Fruit fly (Drosophila melanogaster) whole organism, embryonic: ENCODE measurements around the gene CG4733.

Source experiments
- BtbVII ChIP-seq: fragments of 200-800 bp; sonication (Bioruptor generic); optimal IDR thresholded peaks from 3 replicates; lab custom pipeline; 2017; ENCODE audit warnings: missing biosample characterization, mild to moderate bottlenecking, missing genetic modification characterization
- CG10209 ChIP-seq: fragments of 200-800 bp; sonication (Bioruptor generic); optimal IDR thresholded peaks from 3 replicates; lab custom pipeline; 2017; ENCODE audit warnings: missing biosample characterization, mild to moderate bottlenecking, missing genetic modification characterization, missing genetic modification reagents
- CG10274 ChIP-seq: fragments of 200-800 bp; sonication (Bioruptor generic); optimal IDR thresholded peaks from 3 replicates; lab custom pipeline; 2017; ENCODE audit warnings: missing biosample characterization, mild to moderate bottlenecking, missing genetic modification characterization
- CG11695 ChIP-seq: fragments of 200-800 bp; sonication (Bioruptor generic); IDR thresholded peaks from 3 replicates; pipeline ENCODE4 v1.3.6; 2022; ENCODE audit warnings: missing biosample characterization, missing genetic modification characterization
- CG11696 ChIP-seq: fragments of 200-800 bp; sonication (Bioruptor generic); IDR thresholded peaks from 2 replicates; pipeline ENCODE4 v1.3.6; 2022; ENCODE audit warnings: missing biosample characterization, missing genetic modification characterization
- CG14860 ChIP-seq: fragments of 200-800 bp; sonication (Bioruptor generic); IDR thresholded peaks from 3 replicates; pipeline ENCODE4 v1.3.6; 2022; ENCODE audit warnings: missing biosample characterization, missing genetic modification characterization; ENCODE audit not compliant: partially characterized antibody
- CG1603 ChIP-seq: fragments of 200-800 bp; sonication (Bioruptor generic); optimal IDR thresholded peaks from 2 replicates; lab custom pipeline; 2019; ENCODE audit warnings: missing biosample characterization, mild to moderate bottlenecking, missing genetic modification characterization, moderate library complexity
- CG16813 ChIP-seq: fragments of 200-800 bp; sonication (Bioruptor generic); IDR thresholded peaks from 3 replicates; pipeline ENCODE4 v1.3.6; 2022; ENCODE audit warnings: missing biosample characterization, missing genetic modification characterization; ENCODE audit not compliant: partially characterized antibody
- CG17802 ChIP-seq: fragments of 200-800 bp; sonication (Bioruptor generic); optimal IDR thresholded peaks from 2 replicates; lab custom pipeline; 2018; ENCODE audit warnings: missing biosample characterization, mild to moderate bottlenecking, missing genetic modification characterization, moderate library complexity
- CG34376 ChIP-seq: fragments of 200-800 bp; sonication (Bioruptor generic); optimal IDR thresholded peaks from 2 replicates; lab custom pipeline; 2018; ENCODE audit warnings: missing biosample characterization, mild to moderate bottlenecking, missing genetic modification characterization
- CG6175 ChIP-seq: fragments of 200-800 bp; sonication (Bioruptor generic); IDR thresholded peaks from 3 replicates; pipeline ENCODE4 v1.3.6; 2022; ENCODE audit warnings: missing biosample characterization, missing genetic modification characterization
- CG7786 ChIP-seq: fragments of 200-800 bp; sonication (Bioruptor generic); optimal IDR thresholded peaks from 2 replicates; lab custom pipeline; 2016; ENCODE audit warnings: missing biosample characterization, missing genetic modification characterization
- CG7928 ChIP-seq: fragments of 200-800 bp; sonication (Bioruptor generic); optimal IDR thresholded peaks from 2 replicates; lab custom pipeline; 2017; ENCODE audit warnings: missing biosample characterization, mild to moderate bottlenecking, missing genetic modification characterization
- CG8290 ChIP-seq, 3 experiments: fragments of 200-800 bp; sonication (Bioruptor generic); optimal IDR thresholded peaks; 2 replicates each; lab custom pipeline; 2016 to 2019; ENCODE audit warnings: missing biosample characterization in 3 of 3, missing genetic modification characterization in 3 of 3, mild to moderate bottlenecking in 2 of 3, moderate library complexity in 1 of 3
- CG9437 ChIP-seq: fragments of 200-800 bp; sonication (Bioruptor generic); optimal IDR thresholded peaks from 2 replicates; lab custom pipeline; 2018; ENCODE audit warnings: missing biosample characterization, mild to moderate bottlenecking, missing genetic modification characterization
- CG9727 ChIP-seq: fragments of 200-800 bp; sonication (Bioruptor generic); optimal IDR thresholded peaks from 3 replicates; lab custom pipeline; 2017; ENCODE audit warnings: missing biosample characterization, mild to moderate bottlenecking, missing genetic modification characterization
- Camta ChIP-seq: fragments of 200-800 bp; sonication (Bioruptor generic); optimal IDR thresholded peaks from 2 replicates; lab custom pipeline; 2016; ENCODE audit warnings: missing biosample characterization, missing genetic modification characterization
- Dp ChIP-seq: fragments of 200-800 bp; sonication (Bioruptor generic); optimal IDR thresholded peaks from 2 replicates; lab custom pipeline; 2018; ENCODE audit warnings: missing biosample characterization, mild to moderate bottlenecking, missing genetic modification characterization, moderate library complexity
- Ets65A ChIP-seq: fragments of 200-800 bp; sonication (Bioruptor generic); peaks from one replicate; lab custom pipeline; 2016; ENCODE audit warnings: missing biosample characterization, missing genetic modification characterization
- H2.0 ChIP-seq: fragments of 200-800 bp; sonication (Bioruptor generic); IDR thresholded peaks from 2 replicates; pipeline ENCODE4 v1.3.6; 2022; ENCODE audit warnings: missing biosample characterization, missing genetic modification characterization
- Hr78 ChIP-seq, 2 experiments: fragments of 200-800 bp in 1 of 2; fragments of >200 bp in 1 of 2; sonication (Bioruptor generic) in 1 of 2; optimal IDR thresholded peaks; 2 replicates each; lab custom pipeline; 2017 to 2019; ENCODE audit warnings: missing biosample characterization in 2 of 2, missing genetic modification characterization in 2 of 2, mild to moderate bottlenecking in 1 of 2, moderate library complexity in 1 of 2
- Jarid2 ChIP-seq: fragments of 200-800 bp; sonication (Bioruptor generic); optimal IDR thresholded peaks from 3 replicates; lab custom pipeline; 2017; ENCODE audit warnings: mild to moderate bottlenecking, missing biosample characterization, missing genetic modification reagents, missing genetic modification characterization
- Mad ChIP-seq: fragments of 200-800 bp; sonication (Bioruptor generic); optimal IDR thresholded peaks from 2 replicates; lab custom pipeline; 2016; ENCODE audit warnings: missing biosample characterization, missing genetic modification characterization
- Mrtf ChIP-seq: fragments of 200-800 bp; sonication (Bioruptor generic); IDR thresholded peaks from 3 replicates; pipeline ENCODE4 v1.3.6; 2022; ENCODE audit warnings: missing biosample characterization, missing genetic modification characterization
- PHDP ChIP-seq: fragments of 200-800 bp; sonication (Bioruptor generic); optimal IDR thresholded peaks from 3 replicates; lab custom pipeline; 2018; ENCODE audit warnings: missing biosample characterization, mild to moderate bottlenecking, missing genetic modification characterization, moderate library complexity
- Poxn ChIP-seq: fragments of 200-800 bp; sonication (Bioruptor generic); IDR thresholded peaks from 2 replicates; pipeline ENCODE4 v1.3.6; 2022; ENCODE audit warnings: missing biosample characterization, missing genetic modification characterization
- Ptx1 ChIP-seq: fragments of 200-800 bp; sonication (Bioruptor generic); IDR thresholded peaks from 2 replicates; pipeline ENCODE4 v1.3.6; 2022; ENCODE audit warnings: missing biosample characterization, missing genetic modification characterization
- Ravus ChIP-seq: fragments of 200-800 bp; sonication (Bioruptor generic); IDR thresholded peaks from 2 replicates; pipeline ENCODE4 v1.3.6; 2022; ENCODE audit warnings: missing biosample characterization, missing genetic modification characterization
- cas ChIP-seq: fragments of 200-800 bp; sonication (Bioruptor generic); IDR thresholded peaks from 2 replicates; pipeline ENCODE4 v1.3.6; 2022; ENCODE audit warnings: missing biosample characterization, missing genetic modification characterization
- caup ChIP-seq: fragments of 200-800 bp; sonication (Bioruptor generic); optimal IDR thresholded peaks from 3 replicates; lab custom pipeline; 2017; ENCODE audit warnings: missing biosample characterization, mild to moderate bottlenecking, missing genetic modification characterization, moderate library complexity; ENCODE audit not compliant: severe bottlenecking
- ci ChIP-seq: fragments of 200-800 bp; sonication (Bioruptor generic); IDR thresholded peaks from 3 replicates; pipeline ENCODE4 v1.3.6; 2022; ENCODE audit warnings: missing biosample characterization, missing genetic modification characterization
- fd102C ChIP-seq: fragments of 200-800 bp; sonication (Bioruptor generic); optimal IDR thresholded peaks from 2 replicates; lab custom pipeline; 2018; ENCODE audit warnings: missing biosample characterization, mild to moderate bottlenecking, missing genetic modification characterization, moderate library complexity
- fru ChIP-seq: fragments of >200 bp; optimal IDR thresholded peaks from 2 replicates; lab custom pipeline; 2017
- gem ChIP-seq: fragments of 200-800 bp; sonication (Bioruptor generic); optimal IDR thresholded peaks from 2 replicates; lab custom pipeline; 2019; ENCODE audit warnings: missing biosample characterization, mild to moderate bottlenecking, missing genetic modification characterization, moderate library complexity
- grn ChIP-seq: fragments of 200-800 bp; sonication (Bioruptor generic); optimal IDR thresholded peaks from 3 replicates; lab custom pipeline; 2017; ENCODE audit warnings: missing biosample characterization, missing genetic modification characterization
- her ChIP-seq: fragments of 200-800 bp; sonication (Bioruptor generic); optimal IDR thresholded peaks from 2 replicates; lab custom pipeline; 2016; ENCODE audit warnings: missing biosample characterization, missing genetic modification characterization
- jigr1 ChIP-seq: fragments of 200-800 bp; sonication (Bioruptor generic); IDR thresholded peaks from 3 replicates; pipeline ENCODE4 v1.3.6; 2022; ENCODE audit warnings: missing biosample characterization, missing genetic modification characterization
- lilli ChIP-seq: fragments of 200-800 bp; sonication (Bioruptor generic); optimal IDR thresholded peaks from 3 replicates; lab custom pipeline; 2016; ENCODE audit warnings: missing biosample characterization, missing genetic modification characterization
- luna ChIP-seq: fragments of 200-800 bp; sonication (Bioruptor generic); optimal IDR thresholded peaks from 2 replicates; lab custom pipeline; 2016; ENCODE audit warnings: missing biosample characterization, missing genetic modification characterization
- nau ChIP-seq: fragments of 200-800 bp; sonication (Bioruptor generic); optimal IDR thresholded peaks from 3 replicates; lab custom pipeline; 2017; ENCODE audit warnings: missing biosample characterization, mild to moderate bottlenecking, missing genetic modification characterization, missing genetic modification reagents
- nerfin-2 ChIP-seq: fragments of 200-800 bp; sonication (Bioruptor generic); IDR thresholded peaks from 2 replicates; pipeline ENCODE4 v1.3.6; 2022; ENCODE audit warnings: missing biosample characterization, missing genetic modification characterization; ENCODE audit not compliant: partially characterized antibody
- pum ChIP-seq: fragments of 200-800 bp; sonication (Bioruptor generic); optimal IDR thresholded peaks from 2 replicates; lab custom pipeline; 2016; ENCODE audit warnings: missing biosample characterization, missing genetic modification characterization
- so ChIP-seq: fragments of 200-800 bp; sonication (Bioruptor generic); IDR thresholded peaks from 3 replicates; pipeline ENCODE4 v1.3.6; 2022; ENCODE audit warnings: missing biosample characterization, missing genetic modification characterization
- tgo ChIP-seq: fragments of 200-800 bp; sonication (Bioruptor generic); IDR thresholded peaks from 3 replicates; pipeline ENCODE4 v1.3.6; 2022; ENCODE audit warnings: missing biosample characterization, missing genetic modification characterization
- tna ChIP-seq: fragments of 200-800 bp; sonication (Bioruptor generic); IDR thresholded peaks from 2 replicates; pipeline ENCODE4 v1.3.6; 2022; ENCODE audit warnings: missing biosample characterization, missing genetic modification characterization; ENCODE audit not compliant: partially characterized antibody
- tup ChIP-seq: fragments of 200-800 bp; sonication (Bioruptor generic); optimal IDR thresholded peaks from 2 replicates; lab custom pipeline; 2016; ENCODE audit warnings: missing biosample characterization, mild to moderate bottlenecking, missing genetic modification characterization, moderate library complexity
- usp ChIP-seq: fragments of >200 bp; optimal IDR thresholded peaks from 2 replicates; lab custom pipeline; 2017; ENCODE audit warnings: missing biosample characterization, missing genetic modification characterization
- vvl ChIP-seq: fragments of 200-800 bp; sonication (Bioruptor generic); IDR thresholded peaks from 2 replicates; pipeline ENCODE4 v1.3.6; 2022; ENCODE audit warnings: missing biosample characterization, missing genetic modification characterization
- wor ChIP-seq: fragments of 200-800 bp; sonication (Bioruptor generic); IDR thresholded peaks from 2 replicates; pipeline ENCODE4 v1.3.6; 2022; ENCODE audit warnings: missing biosample characterization, missing genetic modification characterization
- z ChIP-seq: fragments of 200-800 bp; sonication (Bioruptor generic); IDR thresholded peaks from 3 replicates; pipeline ENCODE4 v1.3.6; 2022; ENCODE audit warnings: missing biosample characterization, missing genetic modification characterization
- zen2 ChIP-seq: fragments of 200-800 bp; sonication (Bioruptor generic); IDR thresholded peaks from 3 replicates; pipeline ENCODE4 v1.3.6; 2022; ENCODE audit warnings: missing biosample characterization, missing genetic modification characterization; ENCODE audit not compliant: partially characterized antibody

The CG4733 gene

DNA sequence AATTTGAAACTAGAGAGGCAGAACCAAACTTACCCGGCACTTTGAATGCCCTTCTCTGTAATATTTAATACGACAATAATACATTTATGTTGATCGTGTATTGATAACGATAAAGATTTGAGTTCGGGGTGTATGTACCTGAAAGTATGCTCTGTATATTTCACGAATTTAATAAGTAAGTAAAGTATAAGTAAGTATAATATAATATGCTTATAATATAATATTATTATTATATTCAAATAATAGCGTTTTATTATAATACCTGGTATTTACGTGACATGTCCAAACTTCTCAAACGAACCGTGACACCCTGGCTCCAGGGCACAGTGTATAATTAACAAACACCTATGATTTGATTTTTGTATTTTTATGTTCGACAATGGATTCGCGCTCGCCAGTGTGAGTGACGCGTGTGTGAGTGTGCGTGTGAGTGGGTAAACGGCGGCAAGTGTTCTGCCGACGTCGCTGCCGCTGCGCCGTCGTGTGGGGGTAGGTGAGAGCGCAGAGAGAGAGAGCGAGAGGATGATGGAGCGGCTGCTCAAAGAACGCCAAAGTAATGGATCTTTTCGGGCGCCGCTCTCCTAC, 794 bp upstream of the CG4733 start (continued):
- TF ChIP-seq Jarid2 (GFP tag; lab: Kevin White, UChicago): peak; percentile 58
- no peak for TF ChIP-seq fru (lab: Kevin White, UChicago)
- TF ChIP-seq lilli (GFP tag; lab: Kevin White, UChicago): peak; percentile 23
- peak; percentile 85 for TF ChIP-seq PHDP (tag; lab: Kevin White, UChicago)
- TF ChIP-seq Poxn (GFP tag; lab: Robert Waterston, UW): no peak
- no peak for TF ChIP-seq fd102C (GFP tag; lab: Kevin White, UChicago)
- no peak for TF ChIP-seq her (GFP tag; lab: Kevin White, UChicago)
- peak; percentile 11; the same call in 1 of the 2 replicates for TF ChIP-seq wor
- TF ChIP-seq CG10274 (GFP tag; lab: Kevin White, UChicago): peak; percentile 80
- peak; percentile 62 for TF ChIP-seq CG9437 (GFP tag; lab: Kevin White, UChicago)
- TF ChIP-seq tna (GFP tag; lab: Robert Waterston, UW): no peak
- no peak for TF ChIP-seq jigr1 (GFP tag; lab: Robert Waterston, UW)
- TF ChIP-seq zen2 (GFP tag; lab: Robert Waterston, UW): no peak
- peak; percentile 62 for TF ChIP-seq Ptx1
- TF ChIP-seq cas: no peak
- peak; percentile 13 for TF ChIP-seq pum (GFP tag; lab: Kevin White, UChicago)
- no peak; the same call in 1 of the 3 replicates for TF ChIP-seq so (GFP tag; lab: Robert Waterston, UW)
- no peak for TF ChIP-seq nerfin-2
- TF ChIP-seq Hr78 (GFP tag; optimal IDR thresholded peaks at IDR 0.05; lab: Kevin White, UChicago): no peak
- 0 out of 3 replicates have a peak, but pooled peaks have one; percentile 11 for TF ChIP-seq CG6175
- TF ChIP-seq ci (GFP tag; lab: Robert Waterston, UW): 0 out of 3 replicates have a peak, but pooled peaks have one; percentile 20
- TF ChIP-seq usp (GFP tag; lab: Kevin White, UChicago): no peak
- no peak for TF ChIP-seq CG8290 (GFP tag; optimal IDR thresholded peaks at IDR 0.05; lab: Kevin White, UChicago)
- TF ChIP-seq CG8290 (tag; optimal IDR thresholded peaks at IDR 0.05; lab: Kevin White, UChicago): peak in 1 of 2 experiments; percentile 49
- TF ChIP-seq grn: no peak
- peak; percentile 86 for TF ChIP-seq caup
- TF ChIP-seq CG7786 (GFP tag; lab: Kevin White, UChicago): no peak
- no peak for TF ChIP-seq CG14860
- no peak for TF ChIP-seq Dp (GFP tag; lab: Kevin White, UChicago)
- peak; percentile 55; the same call in 2 of the 3 replicates for TF ChIP-seq tgo (GFP tag; lab: Robert Waterston, UW)
- no peak for TF ChIP-seq Mrtf (GFP tag; lab: Robert Waterston, UW)
- TF ChIP-seq tup (GFP tag; lab: Kevin White, UChicago): no peak
- TF ChIP-seq CG11695 (GFP tag; lab: Robert Waterston, UW): peak; percentile 76

DNA sequence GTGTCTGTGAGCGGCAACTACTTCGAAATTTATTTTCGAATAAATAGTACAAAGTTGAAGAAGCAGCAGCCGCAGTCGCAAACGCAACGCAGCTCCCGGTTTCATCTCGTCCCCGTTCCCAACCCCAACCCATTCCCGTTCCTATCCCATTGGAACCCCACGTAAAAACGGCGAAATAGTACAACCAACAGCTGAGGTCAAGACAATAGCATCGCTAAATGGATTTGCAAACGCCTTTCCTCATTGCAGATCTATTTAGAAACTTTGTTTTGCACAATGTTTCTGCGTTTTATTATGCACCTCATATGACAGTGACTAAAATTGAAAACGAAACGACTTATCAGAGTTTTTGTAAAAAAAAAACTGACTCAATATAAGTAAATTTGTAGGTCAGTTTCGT, 874 bp downstream of the CG4733 start:
- TF ChIP-seq CG17802 (tag; lab: Kevin White, UChicago) (no peak), z (GFP tag; lab: Robert Waterston, UW) (no peak), luna (no peak), Mad (no peak), CG16813 (GFP tag; lab: Robert Waterston, UW) (no peak), BtbVII (GFP tag; lab: Kevin White, UChicago) (no peak), CG9437 (GFP tag; lab: Kevin White, UChicago) (no peak), Camta (no peak), CG9727 (GFP tag; lab: Kevin White, UChicago) (no peak), CG34376 (no peak), H2.0 (GFP tag; lab: Robert Waterston, UW) (peak; percentile 18; the same call in 1 of the 2 replicates), nau (GFP tag; lab: Kevin White, UChicago) (no peak), CG7928 (GFP tag; lab: Kevin White, UChicago) (no peak), CG11696 (GFP tag; lab: Robert Waterston, UW) (peak; percentile 84), CG1603 (no peak), gem (tag; lab: Kevin White, UChicago) (peak; percentile 6), vvl (GFP tag; lab: Robert Waterston, UW) (peak; percentile 43; the same call in 1 of the 2 replicates), Ravus (GFP tag; lab: Robert Waterston, UW) (no peak), CG10209 (no peak), Ets65A (peak; percentile 13)
